Comparison of ENCODE assay signal across 1 fruit fly cellular context in the genomic region with DNA sequence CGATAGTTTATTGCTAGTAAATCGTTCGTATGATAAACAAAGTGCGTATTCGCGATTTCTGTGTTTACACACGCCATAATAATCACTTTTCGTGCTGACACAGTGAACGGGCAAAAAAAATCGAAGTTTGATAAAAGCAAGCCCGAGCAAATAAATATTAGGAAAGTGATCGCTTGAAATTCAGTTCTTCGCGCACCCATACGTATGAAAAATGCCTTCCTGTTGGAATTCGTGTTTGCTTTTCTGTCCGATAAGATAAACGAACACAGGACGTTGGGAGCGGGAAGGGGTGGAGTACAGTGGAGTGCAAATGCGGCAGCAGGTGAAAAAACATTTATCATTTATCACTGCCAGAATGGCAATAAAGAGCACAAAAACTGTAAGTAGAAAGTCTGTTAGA.
TF ChIP-seq lines count a peak whose summit lies in the region.

No protein-coding gene starts in this region.

TF ChIP-seq in whole organism, embryonic, 481 proteins besides CTCF, POLR2A, EP300 and RAD21 (continued from another document):
- TF ChIP-seq pan (optimal IDR thresholded peaks at IDR 0.05; lab: Kevin White, UChicago), result no peak
- TF ChIP-seq pan (GFP tag; optimal IDR thresholded peaks at IDR 0.05 in 1 of 2, IDR thresholded peaks at IDR 0.05 in 1 of 2), result peak in 1 of 2 experiments; percentile 31
- 0 out of 2 replicates have a peak, but pooled peaks have one; percentile 7 for TF ChIP-seq Ptx1 (GFP tag; IDR thresholded peaks at IDR 0.05; lab: Robert Waterston, UW)
- TF ChIP-seq stc (GFP tag; IDR thresholded peaks at IDR 0.05; lab: Robert Waterston, UW), result no peak
- peak; percentile 72 for TF ChIP-seq exex (tag; optimal IDR thresholded peaks at IDR 0.05; lab: Kevin White, UChicago)
- TF ChIP-seq sob (GFP tag; IDR thresholded peaks at IDR 0.05; lab: Robert Waterston, UW), result peak; percentile 11; the same call in 1 of the 2 replicates
- 0 out of 3 replicates have a peak, but pooled peaks have one; percentile 8 for TF ChIP-seq Dbx (GFP tag; IDR thresholded peaks at IDR 0.05; lab: Robert Waterston, UW)
- 0 out of 2 replicates have a peak, but pooled peaks have one; percentile 13 for TF ChIP-seq Rfx (GFP tag; IDR thresholded peaks at IDR 0.05; lab: Robert Waterston, UW)
- peak; percentile 2 for TF ChIP-seq CG13624 (GFP tag; optimal IDR thresholded peaks at IDR 0.05; lab: Kevin White, UChicago)
- peak; percentile 80 for TF ChIP-seq lab (GFP tag; optimal IDR thresholded peaks at IDR 0.05; lab: Kevin White, UChicago)
- TF ChIP-seq CG6854 (GFP tag; optimal IDR thresholded peaks at IDR 0.05; lab: Kevin White, UChicago), result peak; percentile 31
- TF ChIP-seq CG12942 (GFP tag; optimal IDR thresholded peaks at IDR 0.05; lab: Kevin White, UChicago), result no peak
- TF ChIP-seq Opbp (GFP tag; IDR thresholded peaks at IDR 0.05; lab: Robert Waterston, UW; ENCODE audit: partially characterized antibody), result 0 out of 3 replicates have a peak, but pooled peaks have one; percentile 38
- TF ChIP-seq CG17186 (GFP tag; optimal IDR thresholded peaks at IDR 0.05; lab: Kevin White, UChicago), result no peak
- TF ChIP-seq Atf6 (GFP tag; IDR thresholded peaks at IDR 0.05; lab: Robert Waterston, UW), result peak; percentile 25; the same call in 1 of the 2 replicates
- peak; percentile 22 for TF ChIP-seq HmgZ (tag; optimal IDR thresholded peaks at IDR 0.05; lab: Kevin White, UChicago)
- no peak for TF ChIP-seq abd-A (tag; optimal IDR thresholded peaks at IDR 0.05; lab: Kevin White, UChicago)
- no peak for TF ChIP-seq luna (GFP tag; optimal IDR thresholded peaks at IDR 0.05; lab: Kevin White, UChicago)
- TF ChIP-seq sima (GFP tag; optimal IDR thresholded peaks at IDR 0.05; lab: Kevin White, UChicago), result no peak
- peak; percentile 83 for TF ChIP-seq Med (GFP tag; lab: Kevin White, UChicago)
- TF ChIP-seq CG18599 (GFP tag; optimal IDR thresholded peaks at IDR 0.05; lab: Kevin White, UChicago), result peak; percentile 68
- TF ChIP-seq zf30C (GFP tag; optimal IDR thresholded peaks at IDR 0.05; lab: Kevin White, UChicago), result no peak
- peak; percentile 57 for TF ChIP-seq Hmr (GFP tag; optimal IDR thresholded peaks at IDR 0.05; lab: Kevin White, UChicago)
- peak; percentile 93 for TF ChIP-seq GATAe (GFP tag; conservative IDR thresholded peaks at IDR 0.05; lab: Robert Waterston, UW)
- no peak for TF ChIP-seq esg (GFP tag; conservative IDR thresholded peaks at IDR 0.05; lab: Robert Waterston, UW)
- no peak for TF ChIP-seq MBD-R2 (GFP tag; IDR thresholded peaks at IDR 0.05; lab: Robert Waterston, UW)
- no peak for TF ChIP-seq nau (GFP tag; optimal IDR thresholded peaks at IDR 0.05; lab: Kevin White, UChicago)
- TF ChIP-seq Dip3 (GFP tag; optimal IDR thresholded peaks at IDR 0.05; lab: Kevin White, UChicago), result peak; percentile 10
- TF ChIP-seq CG34376 (GFP tag; optimal IDR thresholded peaks at IDR 0.05; lab: Kevin White, UChicago), result peak; percentile 64
- TF ChIP-seq CG7745 (tag; optimal IDR thresholded peaks at IDR 0.05; lab: Kevin White, UChicago), result no peak
- TF ChIP-seq yki (optimal IDR thresholded peaks at IDR 0.05; lab: Kevin White, UChicago), result no peak
- TF ChIP-seq CG2199 (GFP tag; IDR thresholded peaks at IDR 0.05; lab: Robert Waterston, UW), result 0 out of 3 replicates have a peak, but pooled peaks have one; percentile 31
- peak; percentile 74 for TF ChIP-seq crol (GFP tag; IDR thresholded peaks at IDR 0.05; lab: Robert Waterston, UW)
- peak; percentile 55 for TF ChIP-seq CG10543 (GFP tag; optimal IDR thresholded peaks at IDR 0.05; lab: Kevin White, UChicago)
- TF ChIP-seq rib (GFP tag; IDR thresholded peaks at IDR 0.05; lab: Robert Waterston, UW), result peak; percentile 54
- TF ChIP-seq ac (GFP tag; optimal IDR thresholded peaks at IDR 0.05; lab: Kevin White, UChicago), result peak; percentile 4
- peak; percentile 51 for TF ChIP-seq sug (tag; optimal IDR thresholded peaks at IDR 0.05; lab: Kevin White, UChicago)
- TF ChIP-seq row (GFP tag; IDR thresholded peaks at IDR 0.05; lab: Robert Waterston, UW), result peak; percentile 43; the same call in 2 of the 3 replicates
- TF ChIP-seq chinmo (GFP tag; IDR thresholded peaks at IDR 0.05; lab: Robert Waterston, UW; ENCODE audit: partially characterized antibody), result 0 out of 4 replicates have a peak, but pooled peaks have one; percentile 34
- peak; percentile 67 for TF ChIP-seq CG3995 (GFP tag; optimal IDR thresholded peaks at IDR 0.05; lab: Kevin White, UChicago)
- TF ChIP-seq bbx (GFP tag; IDR thresholded peaks at IDR 0.05; lab: Robert Waterston, UW; ENCODE audit: partially characterized antibody), result peak; percentile 32; the same call in 1 of the 2 replicates
- TF ChIP-seq CG2120 (GFP tag; optimal IDR thresholded peaks at IDR 0.05; lab: Kevin White, UChicago), result peak; percentile 1
- 0 out of 2 replicates have a peak, but pooled peaks have one; percentile 13 for TF ChIP-seq HLH3B (GFP tag; IDR thresholded peaks at IDR 0.05; lab: Robert Waterston, UW)
- TF ChIP-seq CG1792 (GFP tag; optimal IDR thresholded peaks at IDR 0.05; lab: Kevin White, UChicago), result peak; percentile 3
- TF ChIP-seq Fer1 (GFP tag; optimal IDR thresholded peaks at IDR 0.05; lab: Kevin White, UChicago), result peak; percentile 42
- TF ChIP-seq CG10959 (GFP tag; IDR thresholded peaks at IDR 0.05; lab: Robert Waterston, UW), result no peak
- no peak for TF ChIP-seq Tbp (GFP tag; optimal IDR thresholded peaks at IDR 0.05; lab: Kevin White, UChicago)
- 0 out of 2 replicates have a peak, but pooled peaks have one; percentile 18 for TF ChIP-seq Xrp1 (GFP tag; IDR thresholded peaks at IDR 0.05; lab: Robert Waterston, UW)
- TF ChIP-seq CHES-1-like (GFP tag; optimal IDR thresholded peaks at IDR 0.05; lab: Kevin White, UChicago), result peak; percentile 18
- TF ChIP-seq C15 (GFP tag; IDR thresholded peaks at IDR 0.05; lab: Robert Waterston, UW), result no peak
- TF ChIP-seq Adf1 (GFP tag; IDR thresholded peaks at IDR 0.05; lab: Robert Waterston, UW), result peak; percentile 29; the same call in 1 of the 2 replicates
- peak in 1 of 2 experiments; percentile 51 for TF ChIP-seq insv (GFP tag; optimal IDR thresholded peaks at IDR 0.05; lab: Kevin White, UChicago)
- peak; percentile 3 for TF ChIP-seq CG4707 (GFP tag; optimal IDR thresholded peaks at IDR 0.05; lab: Kevin White, UChicago)
- peak; percentile 21 for TF ChIP-seq CG9727 (GFP tag; optimal IDR thresholded peaks at IDR 0.05; lab: Kevin White, UChicago)
- TF ChIP-seq CG7556 (GFP tag; optimal IDR thresholded peaks at IDR 0.05; lab: Kevin White, UChicago), result no peak
- peak; percentile 62 for TF ChIP-seq mirr (GFP tag; optimal IDR thresholded peaks at IDR 0.05; lab: Kevin White, UChicago)
- TF ChIP-seq Stat92E (GFP tag; optimal IDR thresholded peaks at IDR 0.05; lab: Kevin White, UChicago), result no peak
